Worm (Caenorhabditis elegans): ENCODE data around the gene R74.7.

DNA sequence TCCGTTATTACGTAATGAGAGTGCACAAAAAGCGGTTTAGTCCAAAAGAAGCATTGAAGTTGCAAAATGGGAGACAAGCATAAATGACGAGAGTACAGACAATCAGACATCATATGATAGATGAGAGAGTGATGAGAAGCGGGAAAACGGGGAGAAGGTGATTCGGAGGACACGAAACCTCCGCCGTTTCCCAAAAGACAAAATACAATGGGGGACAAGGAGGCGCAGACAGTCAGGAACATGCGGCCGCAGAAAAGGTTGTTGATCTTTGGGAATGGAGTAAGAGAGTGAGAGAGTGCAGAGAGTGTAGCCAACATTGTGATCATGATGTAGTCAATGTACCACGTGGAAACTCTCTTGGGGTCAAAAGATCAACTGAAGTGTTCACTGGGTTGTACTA lies 33.4 kb downstream of the R74.7 start:
- TF ChIP-seq K02D7.2 (tag; optimal IDR thresholded peaks at IDR 0.05) (no peak), nhr-11 (tag; optimal IDR thresholded peaks at IDR 0.05) (peak; percentile 91), pha-4 (tag; optimal IDR thresholded peaks at IDR 0.05) (no peak), ets-4 (tag; optimal IDR thresholded peaks at IDR 0.05) (peak; percentile 28), fkh-10 (GFP tag; optimal IDR thresholded peaks at IDR 0.05) (no peak), lim-6 (tag; optimal IDR thresholded peaks at IDR 0.05) (peak; percentile 27)

All from whole organism, late embryonic.